Fruit fly (Drosophila melanogaster) whole organism, embryonic: ENCODE measurements around the gene CG34409.
A peak's percentile ranks its signal among the peaks of the same experiment; 100 is the strongest.

Experiments used
- BtbVII ChIP-seq: fragments of 200-800 bp; sonication (Bioruptor generic); optimal IDR thresholded peaks from 3 replicates; lab custom pipeline; 2017; ENCODE audit warnings: missing biosample characterization, mild to moderate bottlenecking, missing genetic modification characterization
- CG12659 ChIP-seq: fragments of 200-800 bp; sonication (Bioruptor generic); optimal IDR thresholded peaks from 3 replicates; lab custom pipeline; 2017; ENCODE audit warnings: mild to moderate bottlenecking, missing biosample characterization, missing genetic modification reagents, missing genetic modification characterization
- CG15514 ChIP-seq: fragments of 200-800 bp; sonication (Bioruptor generic); optimal IDR thresholded peaks from 3 replicates; lab custom pipeline; 2017; ENCODE audit warnings: missing biosample characterization, missing genetic modification characterization, mild to moderate bottlenecking, moderate library complexity, missing genetic modification reagents
- CG16863 ChIP-seq: fragments of 200-800 bp; sonication (Bioruptor generic); optimal IDR thresholded peaks from 3 replicates; lab custom pipeline; 2016; ENCODE audit warnings: missing biosample characterization, missing genetic modification characterization
- CG17802 ChIP-seq: fragments of 200-800 bp; sonication (Bioruptor generic); optimal IDR thresholded peaks from 2 replicates; lab custom pipeline; 2018; ENCODE audit warnings: missing biosample characterization, mild to moderate bottlenecking, missing genetic modification characterization, moderate library complexity
- CG18619 ChIP-seq: fragments of 200-800 bp; sonication (Bioruptor generic); optimal IDR thresholded peaks from 3 replicates; lab custom pipeline; 2017; ENCODE audit warnings: missing biosample characterization, mild to moderate bottlenecking, missing genetic modification characterization
- CG2116 ChIP-seq: fragments of 200-800 bp; sonication (Bioruptor generic); optimal IDR thresholded peaks from 3 replicates; lab custom pipeline; 2018; ENCODE audit warnings: missing biosample characterization, mild to moderate bottlenecking, missing genetic modification characterization
- CG2889 ChIP-seq: fragments of 200-800 bp; sonication (Bioruptor generic); IDR thresholded peaks from 3 replicates; pipeline ENCODE4 v1.3.6; 2022; ENCODE audit warnings: missing biosample characterization, missing genetic modification characterization
- CG32532 ChIP-seq: fragments of 200-800 bp; sonication (Bioruptor generic); IDR thresholded peaks from 2 replicates; pipeline ENCODE4 v1.3.6; 2022; ENCODE audit warnings: missing biosample characterization, missing genetic modification characterization
- CG32772 ChIP-seq: fragments of 200-800 bp; sonication (Bioruptor generic); IDR thresholded peaks from 2 replicates; pipeline ENCODE4 v1.3.6; 2022; ENCODE audit warnings: missing biosample characterization, missing genetic modification characterization
- CG4617 ChIP-seq: fragments of 200-800 bp; sonication (Bioruptor generic); optimal IDR thresholded peaks from 3 replicates; lab custom pipeline; 2016; ENCODE audit warnings: missing biosample characterization, missing genetic modification characterization, borderline replicate concordance
- CG5245 ChIP-seq: fragments of 200-800 bp; sonication (Bioruptor generic); optimal IDR thresholded peaks from 3 replicates; lab custom pipeline; 2016; ENCODE audit warnings: missing biosample characterization, missing genetic modification characterization
- CG6791 ChIP-seq: fragments of 200-800 bp; sonication (Bioruptor generic); IDR thresholded peaks from 3 replicates; pipeline ENCODE4 v1.3.6; 2022; ENCODE audit warnings: missing biosample characterization, missing genetic modification characterization; ENCODE audit not compliant: partially characterized antibody
- CG6813 ChIP-seq: fragments of 200-800 bp; sonication (Bioruptor generic); optimal IDR thresholded peaks from 2 replicates; lab custom pipeline; 2017; ENCODE audit warnings: missing biosample characterization, missing genetic modification characterization, mild to moderate bottlenecking, moderate library complexity, missing genetic modification reagents
- CG7372 ChIP-seq: fragments of 200-800 bp; sonication (Bioruptor generic); IDR thresholded peaks from 2 replicates; pipeline ENCODE4 v1.3.6; 2022; ENCODE audit warnings: missing biosample characterization, missing genetic modification characterization
- CG7839 ChIP-seq: fragments of 200-800 bp; sonication (Bioruptor generic); optimal IDR thresholded peaks from 3 replicates; lab custom pipeline; 2018; ENCODE audit warnings: missing biosample characterization, mild to moderate bottlenecking, missing genetic modification characterization, moderate library complexity
- CG8478 ChIP-seq: fragments of >200 bp; optimal IDR thresholded peaks from 2 replicates; lab custom pipeline; 2018
- CG9876 ChIP-seq: fragments of 200-800 bp; sonication (Bioruptor generic); optimal IDR thresholded peaks from 2 replicates; lab custom pipeline; 2016; ENCODE audit warnings: missing biosample characterization, missing genetic modification characterization
- CHES-1-like ChIP-seq: fragments of 200-800 bp; sonication (Bioruptor generic); optimal IDR thresholded peaks from 2 replicates; lab custom pipeline; 2016; ENCODE audit warnings: missing biosample characterization, missing genetic modification characterization
- D19B ChIP-seq: fragments of 200-800 bp; sonication (Bioruptor generic); optimal IDR thresholded peaks from 2 replicates; lab custom pipeline; 2017; ENCODE audit warnings: missing biosample characterization, mild to moderate bottlenecking, missing genetic modification characterization
- Dip3 ChIP-seq: fragments of 200-800 bp; sonication (Bioruptor generic); optimal IDR thresholded peaks from 3 replicates; lab custom pipeline; 2016; ENCODE audit warnings: missing biosample characterization, missing genetic modification characterization
- Fer1 ChIP-seq: fragments of 200-800 bp; sonication (Bioruptor generic); optimal IDR thresholded peaks from 2 replicates; lab custom pipeline; 2017; ENCODE audit warnings: missing biosample characterization, mild to moderate bottlenecking, missing genetic modification characterization
- Fer2 ChIP-seq: fragments of 200-800 bp; sonication (Bioruptor generic); optimal IDR thresholded peaks from 2 replicates; lab custom pipeline; 2018; ENCODE audit warnings: missing biosample characterization, mild to moderate bottlenecking, missing genetic modification characterization, moderate library complexity
- Hr3 ChIP-seq: fragments of 200-800 bp; sonication (Bioruptor generic); optimal IDR thresholded peaks from 3 replicates; lab custom pipeline; 2016; ENCODE audit warnings: missing biosample characterization, missing genetic modification characterization
- Lim3 ChIP-seq: fragments of 200-800 bp; sonication (Bioruptor generic); IDR thresholded peaks from 2 replicates; pipeline ENCODE4 v1.3.6; 2022; ENCODE audit warnings: missing biosample characterization, missing genetic modification characterization
- Mad ChIP-seq: fragments of 200-800 bp; sonication (Bioruptor generic); optimal IDR thresholded peaks from 2 replicates; lab custom pipeline; 2016; ENCODE audit warnings: missing biosample characterization, missing genetic modification characterization
- Mrtf ChIP-seq: fragments of 200-800 bp; sonication (Bioruptor generic); IDR thresholded peaks from 3 replicates; pipeline ENCODE4 v1.3.6; 2022; ENCODE audit warnings: missing biosample characterization, missing genetic modification characterization
- Rfx ChIP-seq: fragments of 200-800 bp; sonication (Bioruptor generic); IDR thresholded peaks from 2 replicates; pipeline ENCODE4 v1.3.6; 2022; ENCODE audit warnings: missing biosample characterization, missing genetic modification characterization
- Side ChIP-seq: fragments of 200-800 bp; sonication (Bioruptor generic); optimal IDR thresholded peaks from 2 replicates; lab custom pipeline; 2016; ENCODE audit warnings: missing biosample characterization, missing genetic modification characterization
- Sox100B ChIP-seq: fragments of 200-800 bp; sonication (Bioruptor generic); optimal IDR thresholded peaks from 3 replicates; lab custom pipeline; 2018; ENCODE audit warnings: missing biosample characterization, mild to moderate bottlenecking, missing genetic modification characterization
- Vsx1 ChIP-seq: fragments of 200-800 bp; sonication (Bioruptor generic); optimal IDR thresholded peaks from 2 replicates; lab custom pipeline; 2017; ENCODE audit warnings: missing biosample characterization, mild to moderate bottlenecking, missing genetic modification characterization, missing genetic modification reagents
- bsh ChIP-seq, 2 experiments: fragments of 200-800 bp; sonication (Bioruptor generic); optimal IDR thresholded peaks; 2 replicates each; lab custom pipeline; 2017 to 2018; ENCODE audit warnings: mild to moderate bottlenecking in 2 of 2, missing biosample characterization in 2 of 2, missing genetic modification characterization in 2 of 2, moderate library complexity in 1 of 2
- btn ChIP-seq: fragments of 200-800 bp; sonication (Bioruptor generic); optimal IDR thresholded peaks from 2 replicates; lab custom pipeline; 2016; ENCODE audit warnings: missing biosample characterization, missing genetic modification characterization
- ci ChIP-seq: fragments of 200-800 bp; sonication (Bioruptor generic); IDR thresholded peaks from 3 replicates; pipeline ENCODE4 v1.3.6; 2022; ENCODE audit warnings: missing biosample characterization, missing genetic modification characterization
- crp ChIP-seq, 2 experiments: fragments of 200-800 bp; sonication (Bioruptor generic); optimal IDR thresholded peaks; 2 replicates in 1 of 2; 3 replicates in 1 of 2; lab custom pipeline; 2017; ENCODE audit warnings: missing biosample characterization in 2 of 2, missing genetic modification characterization in 2 of 2, mild to moderate bottlenecking in 1 of 2, moderate library complexity in 1 of 2
- dm ChIP-seq: fragments of 200-800 bp; sonication (Bioruptor generic); optimal IDR thresholded peaks from 3 replicates; lab custom pipeline; 2016; ENCODE audit warnings: missing biosample characterization, missing genetic modification characterization
- eve ChIP-seq, 2 experiments: fragments of >200 bp; optimal IDR thresholded peaks; 2 replicates each; lab custom pipeline; 2017; ENCODE audit warnings: missing biosample characterization in 2 of 2, missing genetic modification characterization in 2 of 2
- fru ChIP-seq: fragments of >200 bp; optimal IDR thresholded peaks from 2 replicates; lab custom pipeline; 2017
- gsb-n ChIP-seq: fragments of 200-800 bp; sonication (Bioruptor generic); optimal IDR thresholded peaks from 3 replicates; lab custom pipeline; 2018; ENCODE audit warnings: missing biosample characterization, mild to moderate bottlenecking, missing genetic modification characterization
- h ChIP-seq: fragments of >200 bp; optimal IDR thresholded peaks from 2 replicates; lab custom pipeline; 2017
- kay ChIP-seq: fragments of 200-800 bp; sonication (Bioruptor generic); optimal IDR thresholded peaks from 2 replicates; lab custom pipeline; 2016; ENCODE audit warnings: missing biosample characterization, missing genetic modification characterization
- lbe ChIP-seq: fragments of 200-800 bp; sonication (Bioruptor generic); optimal IDR thresholded peaks from 2 replicates; lab custom pipeline; 2016; ENCODE audit warnings: missing biosample characterization, mild to moderate bottlenecking, missing genetic modification characterization
- mam ChIP-seq: fragments of 200-800 bp; sonication (Bioruptor generic); optimal IDR thresholded peaks from 3 replicates; lab custom pipeline; 2016; ENCODE audit warnings: missing biosample characterization, missing genetic modification characterization
- nau ChIP-seq: fragments of 200-800 bp; sonication (Bioruptor generic); optimal IDR thresholded peaks from 3 replicates; lab custom pipeline; 2017; ENCODE audit warnings: missing biosample characterization, mild to moderate bottlenecking, missing genetic modification characterization, missing genetic modification reagents
- pfk ChIP-seq: fragments of 200-800 bp; sonication (Bioruptor generic); optimal IDR thresholded peaks from 2 replicates; lab custom pipeline; 2018; ENCODE audit warnings: missing biosample characterization, mild to moderate bottlenecking, missing genetic modification characterization, moderate library complexity
- pnt ChIP-seq: fragments of 200-800 bp; sonication (Bioruptor generic); optimal IDR thresholded peaks from 3 replicates; lab custom pipeline; 2016; ENCODE audit warnings: missing biosample characterization, missing genetic modification characterization
- sc ChIP-seq, 3 experiments: fragments of >200 bp in 2 of 3; fragments of 200-800 bp in 1 of 3; sonication (Bioruptor generic) in 1 of 3; optimal IDR thresholded peaks; 2 replicates in 2 of 3; 3 replicates in 1 of 3; lab custom pipeline; 2017; ENCODE audit warnings: mild to moderate bottlenecking in 1 of 3, missing biosample characterization in 1 of 3, missing genetic modification characterization in 1 of 3, missing genetic modification reagents in 1 of 3
- slp2 ChIP-seq: fragments of 200-800 bp; sonication (Bioruptor generic); optimal IDR thresholded peaks from 2 replicates; lab custom pipeline; 2016; ENCODE audit warnings: missing biosample characterization, missing genetic modification characterization
- tna ChIP-seq: fragments of 200-800 bp; sonication (Bioruptor generic); IDR thresholded peaks from 2 replicates; pipeline ENCODE4 v1.3.6; 2022; ENCODE audit warnings: missing biosample characterization, missing genetic modification characterization; ENCODE audit not compliant: partially characterized antibody
- toy ChIP-seq: fragments of 200-800 bp; sonication (Bioruptor generic); IDR thresholded peaks from 2 replicates; pipeline ENCODE4 v1.3.6; 2022; ENCODE audit warnings: missing biosample characterization, missing genetic modification characterization
- twi ChIP-seq: fragments of 200-800 bp; optimal IDR thresholded peaks from 2 replicates; lab custom pipeline; 2019; ENCODE audit warnings: missing biosample characterization, mild to moderate bottlenecking, missing genetic modification characterization, moderate library complexity
- unc-4 ChIP-seq: fragments of 200-800 bp; sonication (Bioruptor generic); IDR thresholded peaks from 2 replicates; pipeline ENCODE4 v1.3.6; 2022; ENCODE audit warnings: missing biosample characterization, missing genetic modification characterization; ENCODE audit not compliant: partially characterized antibody

CG34409 gene

DNA sequence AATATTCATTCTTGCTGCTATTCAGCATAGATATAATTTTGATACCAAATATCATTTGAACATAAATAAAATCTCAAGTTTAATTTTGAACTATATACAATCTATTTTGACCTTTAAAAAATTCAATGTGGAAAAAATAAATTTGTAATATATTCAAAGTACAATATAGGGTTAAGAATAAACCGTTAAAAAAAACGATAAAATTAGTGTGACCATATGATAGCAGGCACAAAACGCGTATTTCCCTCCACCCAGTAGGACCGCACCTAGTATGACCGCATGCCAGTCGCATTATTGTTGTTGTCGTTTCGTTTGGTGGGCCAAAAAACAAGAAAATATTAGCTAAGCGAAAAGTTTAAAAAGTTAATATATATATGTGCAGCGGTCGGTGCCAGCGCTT is 46.9 kb upstream of the CG34409 start, which contains the start of gene CG8516 (continued):
- TF ChIP-seq crp (GFP tag; optimal IDR thresholded peaks at IDR 0.05; lab: Kevin White, UChicago) (no peak), unc-4 (GFP tag; lab: Robert Waterston, UW) (peak; percentile 20; the same call in 1 of the 2 replicates), CG15514 (peak; percentile 44), nau (no peak), CHES-1-like (no peak), sc (optimal IDR thresholded peaks at IDR 0.05; lab: Kevin White, UChicago) (no peak), sc (GFP tag; optimal IDR thresholded peaks at IDR 0.05; lab: Kevin White, UChicago) (no peak), gsb-n (tag; lab: Kevin White, UChicago) (no peak), eve (GFP tag; optimal IDR thresholded peaks at IDR 0.05; lab: Kevin White, UChicago) (no peak), CG32772 (0 out of 2 replicates have a peak, but pooled peaks have one; percentile 24), CG8478 (no peak), CG6813 (no peak), slp2 (GFP tag; lab: Kevin White, UChicago) (no peak), twi (no peak), CG4617 (GFP tag; lab: Kevin White, UChicago) (peak; percentile 91), CG32532 (GFP tag; lab: Robert Waterston, UW) (peak; percentile 34; the same call in 1 of the 2 replicates), D19B (GFP tag; lab: Kevin White, UChicago) (no peak), CG16863 (no peak), Rfx (GFP tag; lab: Robert Waterston, UW) (peak; percentile 33; the same call in 1 of the 2 replicates), Sox100B (GFP tag; lab: Kevin White, UChicago) (no peak), CG2889 (GFP tag; lab: Robert Waterston, UW) (no peak), ci (GFP tag; lab: Robert Waterston, UW) (no peak), bsh (GFP tag; optimal IDR thresholded peaks at IDR 0.05; lab: Kevin White, UChicago) (no peak), pfk (GFP tag; lab: Kevin White, UChicago) (no peak), kay (GFP tag; lab: Kevin White, UChicago) (no peak), Side (GFP tag; lab: Kevin White, UChicago) (no peak), Fer2 (tag; lab: Kevin White, UChicago) (no peak), CG7839 (tag; lab: Kevin White, UChicago) (no peak), Dip3 (no peak), pnt (GFP tag; lab: Kevin White, UChicago) (no peak), btn (GFP tag; lab: Kevin White, UChicago) (no peak), CG9876 (GFP tag; lab: Kevin White, UChicago) (no peak), CG6791 (GFP tag; lab: Robert Waterston, UW) (no peak), mam (no peak), CG7372 (GFP tag; lab: Robert Waterston, UW) (no peak), Lim3 (GFP tag; lab: Robert Waterston, UW) (no peak), CG18619 (no peak), CG12659 (GFP tag; lab: Kevin White, UChicago) (peak; percentile 57), CG17802 (tag; lab: Kevin White, UChicago) (no peak), h (lab: Kevin White, UChicago) (no peak), Fer1 (GFP tag; lab: Kevin White, UChicago) (no peak), BtbVII (no peak), fru (lab: Kevin White, UChicago) (no peak), CG2116 (GFP tag; lab: Kevin White, UChicago) (peak; percentile 31), Mad (GFP tag; lab: Kevin White, UChicago) (no peak), tna (no peak), lbe (no peak), toy (GFP tag; lab: Robert Waterston, UW) (no peak), Mrtf (GFP tag; lab: Robert Waterston, UW) (no peak), Vsx1 (GFP tag; lab: Kevin White, UChicago) (no peak), CG5245 (no peak), Hr3 (GFP tag; lab: Kevin White, UChicago) (no peak), dm (GFP tag; lab: Kevin White, UChicago) (no peak)
